Fruit fly (Drosophila melanogaster): ENCODE measurements around the gene Tim9b.
A peak's percentile ranks its signal among the peaks of the same experiment; 100 is the strongest.

The Tim9b gene

DNA sequence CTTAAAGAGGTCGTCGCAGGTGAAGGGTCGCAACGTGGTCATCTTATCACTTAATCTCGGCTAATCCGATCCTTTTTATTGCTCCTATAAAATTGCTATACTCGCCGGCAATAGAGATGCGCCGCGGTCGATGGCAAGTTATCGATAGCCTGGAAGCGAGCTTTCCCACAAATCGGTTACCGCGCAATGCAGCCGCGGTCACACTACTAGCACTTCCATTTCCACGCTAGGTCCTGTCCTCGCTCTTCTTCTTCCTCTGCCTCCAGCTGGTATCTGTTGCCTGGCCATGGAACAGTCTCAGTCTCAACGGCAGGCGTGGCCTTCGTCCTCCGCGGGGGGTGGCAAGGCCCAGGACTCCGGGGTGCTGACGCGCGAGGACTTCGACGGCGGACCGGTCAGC is 4.6 kb upstream of the Tim9b start, which contains the start of the genes Naa20A and MKP-4:
TSS of gene Naa20A (minus strand) at position 151 of the 400 bp plus-strand sequence.
TSS of gene MKP-4 (plus strand) at position 191 of the 400 bp plus-strand sequence.
- TF ChIP-seq GATAd (GFP tag; optimal IDR thresholded peaks at IDR 0.05) (no peak), fru (GFP tag; optimal IDR thresholded peaks at IDR 0.05) (no peak), Vsx2 (GFP tag; optimal IDR thresholded peaks at IDR 0.05; ENCODE audit: partially characterized antibody) (no peak), Dfd (GFP tag; optimal IDR thresholded peaks at IDR 0.05) (no peak), dmrt93B (GFP tag; optimal IDR thresholded peaks at IDR 0.05) (no peak), Mio (GFP tag; optimal IDR thresholded peaks at IDR 0.05) (no peak), CG32264 (GFP tag; optimal IDR thresholded peaks at IDR 0.05) (no peak), woc (GFP tag; optimal IDR thresholded peaks at IDR 0.05) (no peak), CG9705 (GFP tag; optimal IDR thresholded peaks at IDR 0.05) (no peak), lola (GFP tag; optimal IDR thresholded peaks at IDR 0.05) (no peak), pan (optimal IDR thresholded peaks at IDR 0.05) (no peak), usp (GFP tag; optimal IDR thresholded peaks at IDR 0.05) (no peak), OdsH (GFP tag; optimal IDR thresholded peaks at IDR 0.05) (no peak), Dif (GFP tag; optimal IDR thresholded peaks at IDR 0.05; ENCODE audit: partially characterized antibody) (no peak)

DNA sequence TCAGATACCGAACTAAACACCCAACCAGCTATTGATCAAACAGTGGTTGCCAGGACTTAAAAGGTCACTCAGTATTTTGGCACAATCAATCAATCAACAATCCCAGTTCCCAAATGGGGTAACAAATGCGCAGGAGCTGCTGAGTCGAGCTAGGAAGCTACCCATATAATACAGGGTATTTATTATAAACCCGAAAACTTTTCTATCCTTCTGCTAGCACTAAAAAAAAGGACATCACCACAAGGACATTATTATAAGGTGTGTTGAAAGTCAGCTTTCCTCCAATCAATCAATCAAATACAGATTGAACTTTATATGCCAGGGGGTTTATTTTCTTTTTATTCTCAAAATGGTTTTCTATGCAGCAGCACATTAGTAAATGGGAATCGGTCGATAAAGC is 2.8 kb upstream of the Tim9b start, which contains the start of gene CG14221:
TSS of gene CG14221 (minus strand) at position 101 of the 400 bp plus-strand sequence.
- TF ChIP-seq CG32264 (GFP tag; optimal IDR thresholded peaks at IDR 0.05): no peak
- TF ChIP-seq HLH106 (tag; optimal IDR thresholded peaks at IDR 0.05): no peak
- no peak for TF ChIP-seq OdsH (GFP tag; optimal IDR thresholded peaks at IDR 0.05)
- no peak for TF ChIP-seq Abd-B (GFP tag; optimal IDR thresholded peaks at IDR 0.05)
- TF ChIP-seq h (GFP tag; optimal IDR thresholded peaks at IDR 0.05): no peak
- no peak for TF ChIP-seq N (GFP tag; optimal IDR thresholded peaks at IDR 0.05)
- no peak for TF ChIP-seq Rel (GFP tag; optimal IDR thresholded peaks at IDR 0.05)
- no peak for TF ChIP-seq Rel (tag; optimal IDR thresholded peaks at IDR 0.05)
- TF ChIP-seq CG9705 (GFP tag; optimal IDR thresholded peaks at IDR 0.05): no peak
- TF ChIP-seq woc (GFP tag; optimal IDR thresholded peaks at IDR 0.05): no peak
- TF ChIP-seq dl (GFP tag; optimal IDR thresholded peaks at IDR 0.05; ENCODE audit: insufficient read depth in 1 of 2, partially characterized antibody in 2 of 2): no peak
- no peak for TF ChIP-seq Hr78 (GFP tag; optimal IDR thresholded peaks at IDR 0.05)
- no peak for TF ChIP-seq Dif (GFP tag; optimal IDR thresholded peaks at IDR 0.05; ENCODE audit: partially characterized antibody)
- no peak for TF ChIP-seq Vsx2 (GFP tag; optimal IDR thresholded peaks at IDR 0.05; ENCODE audit: partially characterized antibody)
- no peak for TF ChIP-seq Dfd (GFP tag; optimal IDR thresholded peaks at IDR 0.05)
- TF ChIP-seq tai (GFP tag; optimal IDR thresholded peaks at IDR 0.05): no peak
- no peak for TF ChIP-seq GATAd (GFP tag; optimal IDR thresholded peaks at IDR 0.05)

DNA sequence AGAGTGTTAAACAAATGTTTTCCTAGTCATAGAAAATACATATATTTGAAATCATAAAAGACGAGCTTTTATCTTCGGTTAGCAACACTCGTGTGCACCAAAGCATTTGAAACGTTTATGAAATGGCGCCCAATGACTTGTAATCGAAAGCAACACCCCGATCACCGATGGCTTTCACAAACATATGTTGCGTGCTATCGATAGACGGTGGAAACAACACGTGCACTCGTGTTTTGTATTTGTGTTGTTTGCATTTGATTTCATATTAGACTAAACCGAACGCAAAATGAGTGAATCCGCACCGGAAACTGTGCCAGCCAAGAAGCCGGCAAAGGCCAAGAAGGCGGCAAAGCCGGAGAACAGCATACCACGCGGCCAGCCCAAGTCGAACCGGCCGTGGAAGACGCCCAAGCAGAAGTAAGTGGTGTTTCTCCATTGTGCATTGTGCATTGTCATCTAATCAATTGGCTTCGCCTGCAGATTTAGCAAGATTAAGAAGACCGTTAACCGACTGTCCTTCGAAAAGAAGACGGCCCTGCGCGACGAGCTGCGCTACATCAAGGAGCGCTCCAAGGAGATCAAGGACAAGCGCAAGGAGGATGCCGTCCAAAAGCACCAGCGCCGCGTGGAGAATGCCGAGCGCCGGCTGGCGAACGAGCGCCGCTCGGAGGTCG is 2.2 kb downstream of the Tim9b start, which contains the start of gene CG14210:
TSS of gene CG14210 (plus strand) at position 207 of the 674 bp plus-strand sequence.
- TF ChIP-seq Jra (GFP tag; optimal IDR thresholded peaks at IDR 0.05) (no peak), Mio (GFP tag; optimal IDR thresholded peaks at IDR 0.05) (no peak), Rel (GFP tag; optimal IDR thresholded peaks at IDR 0.05) (no peak), Rel (tag; optimal IDR thresholded peaks at IDR 0.05) (no peak), fru (GFP tag; optimal IDR thresholded peaks at IDR 0.05) (no peak), brk (GFP tag; optimal IDR thresholded peaks at IDR 0.05) (no peak), CG9705 (GFP tag; optimal IDR thresholded peaks at IDR 0.05) (no peak), sage (GFP tag; optimal IDR thresholded peaks at IDR 0.05) (no peak), Vsx2 (GFP tag; optimal IDR thresholded peaks at IDR 0.05; ENCODE audit: partially characterized antibody) (no peak), ey (GFP tag; optimal IDR thresholded peaks at IDR 0.05) (no peak), jim (GFP tag; optimal IDR thresholded peaks at IDR 0.05) (no peak), CrebA (GFP tag; optimal IDR thresholded peaks at IDR 0.05; ENCODE audit: borderline replicate concordance) (no peak), OdsH (GFP tag; optimal IDR thresholded peaks at IDR 0.05) (no peak)

- TF ChIP-seq pan (optimal IDR thresholded peaks at IDR 0.05) (no peak), rgr (GFP tag; optimal IDR thresholded peaks at IDR 0.05) (peak; percentile 60), sage (GFP tag; optimal IDR thresholded peaks at IDR 0.05) (no peak), Sp1 (GFP tag; optimal IDR thresholded peaks at IDR 0.05) (peak; percentile 59), Dfd (GFP tag; optimal IDR thresholded peaks at IDR 0.05) (no peak), fru (GFP tag; optimal IDR thresholded peaks at IDR 0.05) (no peak), CG9705 (GFP tag; optimal IDR thresholded peaks at IDR 0.05) (peak; percentile 62)
These were observed 4.9 kb downstream of the Tim9b start for dm6 chrX:19613473-19613872.

Measured in whole organism, wandering third instar larva.